Worm (Caenorhabditis elegans) whole organism, L1 larva: Measurements from ENCODE around the gene Y58A7A.1.

Source experiments
- aha-1 ChIP-seq: fragments of 150-350 bp; optimal IDR thresholded peaks from 2 replicates; lab custom pipeline; 2014; ENCODE audit warnings: missing biosample characterization, missing genetic modification characterization
- ceh-82 ChIP-seq, 3 experiments: fragments of 150-350 bp in 1 of 3; sonication (generic microtip) in 2 of 3; optimal IDR thresholded peaks; 2 replicates each; lab custom pipeline; 2014 to 2017; ENCODE audit warnings: missing biosample characterization in 3 of 3, missing genetic modification characterization in 3 of 3
- ets-5 ChIP-seq: fragments of 200-800 bp; sonication (Bioruptor generic); IDR thresholded peaks from 2 replicates; pipeline ENCODE4 v1.3.6; 2022; ENCODE audit warnings: missing genetic modification characterization, missing compliant biosample characterization
- fkh-10 ChIP-seq: sonication (generic microtip); optimal IDR thresholded peaks from 2 replicates; lab custom pipeline; 2017; ENCODE audit warnings: missing biosample characterization, missing genetic modification reagents, missing genetic modification characterization
- jun-1 ChIP-seq: fragments of 150-350 bp; optimal IDR thresholded peaks from 2 replicates; lab custom pipeline; 2014; ENCODE audit warnings: missing biosample characterization, missing genetic modification reagents, missing genetic modification characterization
- lir-3 ChIP-seq: sonication (generic microtip); optimal IDR thresholded peaks from 2 replicates; lab custom pipeline; 2016; ENCODE audit warnings: mild to moderate bottlenecking, missing genetic modification characterization, moderate library complexity, missing compliant biosample characterization; ENCODE audit not compliant: poor library complexity
- nhr-11 ChIP-seq: fragments of 150-350 bp; optimal IDR thresholded peaks from 2 replicates; lab custom pipeline; 2014; ENCODE audit warnings: missing biosample characterization, missing genetic modification characterization
- nhr-19 ChIP-seq: fragments of 200-800 bp; sonication (Bioruptor generic); conservative IDR thresholded peaks from 2 replicates; pipeline ENCODE4 v1.3.6; 2022; ENCODE audit warnings: missing genetic modification characterization, missing compliant biosample characterization
- skn-1 ChIP-seq: fragments of 150-350 bp; optimal IDR thresholded peaks from 2 replicates; lab custom pipeline; 2014; ENCODE audit warnings: missing biosample characterization, missing genetic modification characterization
- snpc-4 ChIP-seq: fragments of 150-350 bp; optimal IDR thresholded peaks from 2 replicates; lab custom pipeline; 2014; ENCODE audit warnings: missing biosample characterization, missing genetic modification characterization
- tbx-2 ChIP-seq: sonication (generic microtip); optimal IDR thresholded peaks from 2 replicates; lab custom pipeline; 2016; ENCODE audit warnings: missing genetic modification characterization, missing compliant biosample characterization
- unc-86 ChIP-seq: sonication (generic microtip); optimal IDR thresholded peaks from 2 replicates; lab custom pipeline; 2016; ENCODE audit warnings: missing genetic modification characterization, missing compliant biosample characterization

- TF ChIP-seq fkh-10 (GFP tag; lab: Kevin White, UChicago) (no peak), jun-1 (tag; lab: Kevin White, UChicago) (no peak), lir-3 (no peak), snpc-4 (tag; lab: Kevin White, UChicago) (no peak), nhr-11 (tag; lab: Kevin White, UChicago) (no peak), ets-5 (GFP tag; lab: Robert Waterston, UW) (no peak), skn-1 (tag; lab: Kevin White, UChicago) (no peak), aha-1 (tag; lab: Kevin White, UChicago) (no peak), tbx-2 (tag; lab: Kevin White, UChicago) (no peak), ceh-82 (tag; optimal IDR thresholded peaks at IDR 0.05; lab: Kevin White, UChicago) (no peak), unc-86 (tag; lab: Kevin White, UChicago) (no peak), nhr-19 (GFP tag; lab: Robert Waterston, UW) (no peak)
Measured at ce11 chrV:5107816-5108215, 38.5 kb upstream of the Y58A7A.1 start, which contains the start of gene srab-3.
